Fruit fly (Drosophila melanogaster): ENCODE results near the gene CG13775.

dm6 chr2L:6964022-6964434 lies 7.3 kb upstream of the CG13775 start, which contains the start of the genes sip2 and Coprox:
- TF ChIP-seq Clk (GFP tag; optimal IDR thresholded peaks at IDR 0.05) (no peak), CG7045 (GFP tag; optimal IDR thresholded peaks at IDR 0.05) (peak; percentile 58), cnc (optimal IDR thresholded peaks at IDR 0.05) (no peak), kay (GFP tag; ENCODE audit: borderline replicate concordance) (no peak), bab1 (GFP tag; optimal IDR thresholded peaks at IDR 0.05) (peak; percentile 58), Crg-1 (GFP tag; optimal IDR thresholded peaks at IDR 0.05) (no peak), Hr96 (GFP tag; optimal IDR thresholded peaks at IDR 0.05) (no peak), Mnt (GFP tag; optimal IDR thresholded peaks at IDR 0.05) (peak; percentile 7)
